Fruit fly (Drosophila melanogaster) whole organism, adult: ENCODE results near the gene Drsl5.
A peak's percentile ranks its signal among the peaks of the same experiment; 100 is the strongest.

Experiments used
- CG11617 ChIP-seq: fragments of 200-800 bp; sonication (Bioruptor generic); optimal IDR thresholded peaks from 2 replicates; lab custom pipeline; 2017; ENCODE audit warnings: mild to moderate bottlenecking, missing biosample characterization, missing genetic modification reagents, missing genetic modification characterization
- CG12768 ChIP-seq: fragments of 200-800 bp; sonication (Bioruptor generic); optimal IDR thresholded peaks from 2 replicates; lab custom pipeline; 2017; ENCODE audit warnings: missing biosample characterization, missing genetic modification characterization, mild to moderate bottlenecking, moderate library complexity, missing genetic modification reagents
- CG14711 ChIP-seq: fragments of 200-800 bp; sonication (Bioruptor generic); optimal IDR thresholded peaks from 2 replicates; lab custom pipeline; 2018; ENCODE audit warnings: missing biosample characterization, mild to moderate bottlenecking, missing genetic modification characterization, moderate library complexity
- CG1620 ChIP-seq: fragments of 200-800 bp; sonication (Bioruptor generic); optimal IDR thresholded peaks from 2 replicates; lab custom pipeline; 2016; ENCODE audit warnings: missing biosample characterization, missing genetic modification characterization
- CG33017 ChIP-seq: fragments of 200-800 bp; sonication (Bioruptor generic); optimal IDR thresholded peaks from 2 replicates; lab custom pipeline; 2018; ENCODE audit warnings: missing biosample characterization, mild to moderate bottlenecking, missing genetic modification characterization, moderate library complexity
- CG5204 ChIP-seq: fragments of 200-800 bp; sonication (Bioruptor generic); optimal IDR thresholded peaks from 2 replicates; lab custom pipeline; 2016; ENCODE audit warnings: missing biosample characterization, missing genetic modification characterization
- CG7045 ChIP-seq: fragments of 200-800 bp; sonication (Bioruptor generic); optimal IDR thresholded peaks from 2 replicates; lab custom pipeline; 2017; ENCODE audit warnings: missing biosample characterization, mild to moderate bottlenecking, missing genetic modification characterization
- CG7101 ChIP-seq: fragments of 200-800 bp; sonication (Bioruptor generic); optimal IDR thresholded peaks from 2 replicates; lab custom pipeline; 2018; ENCODE audit warnings: missing biosample characterization, mild to moderate bottlenecking, missing genetic modification characterization, moderate library complexity
- Clk ChIP-seq: fragments of 200-800 bp; sonication (Bioruptor generic); optimal IDR thresholded peaks from 2 replicates; lab custom pipeline; 2017; ENCODE audit warnings: missing biosample characterization, missing genetic modification characterization
- Crg-1 ChIP-seq: fragments of 200-800 bp; sonication (Bioruptor generic); optimal IDR thresholded peaks from 2 replicates; lab custom pipeline; 2016; ENCODE audit warnings: missing biosample characterization, missing genetic modification characterization
- Hr96 ChIP-seq: fragments of 200-800 bp; sonication (Bioruptor generic); optimal IDR thresholded peaks from 2 replicates; lab custom pipeline; 2016; ENCODE audit warnings: missing biosample characterization, missing genetic modification characterization
- Mnt ChIP-seq: fragments of 200-800 bp; sonication (Bioruptor generic); optimal IDR thresholded peaks from 2 replicates; lab custom pipeline; 2016; ENCODE audit warnings: missing biosample characterization, mild to moderate bottlenecking, missing genetic modification characterization
- bab1 ChIP-seq: fragments of 200-800 bp; sonication (Bioruptor generic); optimal IDR thresholded peaks from 3 replicates; lab custom pipeline; 2019; ENCODE audit warnings: missing biosample characterization, mild to moderate bottlenecking, missing genetic modification characterization, moderate library complexity
- cic ChIP-seq: fragments of 200-800 bp; sonication (Bioruptor generic); optimal IDR thresholded peaks from 2 replicates; lab custom pipeline; 2017; ENCODE audit warnings: missing biosample characterization, mild to moderate bottlenecking, missing genetic modification characterization, moderate library complexity
- cnc ChIP-seq, 2 experiments: fragments of >200 bp; optimal IDR thresholded peaks; 2 replicates each; lab custom pipeline; 2017
- kay ChIP-seq: fragments of 200-800 bp; sonication (Bioruptor generic); peaks from one replicate; lab custom pipeline; 2016; ENCODE audit warnings: missing biosample characterization, missing genetic modification characterization, borderline replicate concordance
- ovo ChIP-seq: fragments of 200-800 bp; sonication (Bioruptor generic); optimal IDR thresholded peaks from 2 replicates; lab custom pipeline; 2016; ENCODE audit warnings: missing biosample characterization, missing genetic modification characterization
- pad ChIP-seq: fragments of 200-800 bp; sonication (Bioruptor generic); optimal IDR thresholded peaks from 3 replicates; lab custom pipeline; 2017; ENCODE audit warnings: missing biosample characterization, missing genetic modification characterization, mild to moderate bottlenecking, moderate library complexity, missing genetic modification reagents
- tj ChIP-seq: fragments of 200-800 bp; sonication (Bioruptor generic); optimal IDR thresholded peaks from 3 replicates; lab custom pipeline; 2017; ENCODE audit warnings: missing biosample characterization, mild to moderate bottlenecking, missing genetic modification characterization, moderate library complexity
- toe ChIP-seq: fragments of 200-800 bp; sonication (Bioruptor generic); optimal IDR thresholded peaks from 2 replicates; lab custom pipeline; 2016; ENCODE audit warnings: missing biosample characterization, missing genetic modification characterization

The Drsl5 gene

DNA sequence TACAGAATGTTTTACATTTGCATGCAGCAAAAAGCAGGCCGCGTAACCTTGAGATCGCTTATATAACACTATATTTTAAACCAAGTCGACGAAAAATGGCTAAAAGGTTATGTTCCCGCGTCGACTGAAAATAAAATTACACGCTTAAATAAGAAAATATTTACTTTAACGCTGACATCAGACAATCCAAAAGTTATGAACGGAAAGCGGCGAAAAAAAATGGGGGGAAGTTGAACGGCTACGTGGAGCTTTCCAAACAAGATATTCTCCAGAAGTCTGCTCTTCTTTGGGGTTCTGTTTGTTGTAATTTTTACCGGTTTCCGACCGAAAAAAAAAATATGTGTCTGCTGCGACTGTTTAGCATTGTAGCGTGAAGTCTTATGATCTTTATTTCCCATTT is 27.9 kb downstream of the Drsl5 start:
- TF ChIP-seq pad (GFP tag; lab: Kevin White, UChicago) (no peak), tj (peak; percentile 80)

DNA sequence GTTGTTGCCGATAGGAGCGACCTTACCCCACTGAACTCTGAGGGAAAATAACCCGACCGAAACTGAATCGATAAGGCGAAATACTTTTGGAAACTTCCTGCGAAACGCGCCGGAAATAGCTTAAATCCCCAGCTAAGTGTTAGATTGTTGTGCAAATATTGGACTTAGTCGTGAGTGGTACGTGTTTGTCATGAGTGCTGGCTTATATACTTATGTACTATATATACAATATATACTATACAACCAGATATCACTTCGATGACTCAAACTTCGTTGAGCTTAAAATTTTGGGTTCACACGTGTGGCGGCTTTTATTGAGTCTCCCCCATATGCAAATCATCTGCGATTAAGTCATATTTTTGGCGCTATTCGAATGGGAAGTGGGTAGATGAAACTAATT is 29.7 kb downstream of the Drsl5 start:
- TF ChIP-seq Crg-1 (GFP tag; lab: Kevin White, UChicago) (no peak), cic (GFP tag; lab: Kevin White, UChicago) (no peak), kay (no peak), CG7045 (GFP tag; lab: Kevin White, UChicago) (no peak), cnc (optimal IDR thresholded peaks at IDR 0.05; lab: Kevin White, UChicago) (no peak), ovo (GFP tag; lab: Kevin White, UChicago) (no peak), Mnt (GFP tag; lab: Kevin White, UChicago) (no peak), pad (GFP tag; lab: Kevin White, UChicago) (no peak), Hr96 (no peak), CG12768 (no peak), tj (no peak), CG5204 (GFP tag; lab: Kevin White, UChicago) (no peak), CG7101 (tag; lab: Kevin White, UChicago) (no peak), CG11617 (GFP tag; lab: Kevin White, UChicago) (no peak), CG33017 (tag; lab: Kevin White, UChicago) (no peak), CG14711 (tag; lab: Kevin White, UChicago) (no peak), toe (no peak), CG1620 (GFP tag; lab: Kevin White, UChicago) (no peak), Clk (no peak)

DNA sequence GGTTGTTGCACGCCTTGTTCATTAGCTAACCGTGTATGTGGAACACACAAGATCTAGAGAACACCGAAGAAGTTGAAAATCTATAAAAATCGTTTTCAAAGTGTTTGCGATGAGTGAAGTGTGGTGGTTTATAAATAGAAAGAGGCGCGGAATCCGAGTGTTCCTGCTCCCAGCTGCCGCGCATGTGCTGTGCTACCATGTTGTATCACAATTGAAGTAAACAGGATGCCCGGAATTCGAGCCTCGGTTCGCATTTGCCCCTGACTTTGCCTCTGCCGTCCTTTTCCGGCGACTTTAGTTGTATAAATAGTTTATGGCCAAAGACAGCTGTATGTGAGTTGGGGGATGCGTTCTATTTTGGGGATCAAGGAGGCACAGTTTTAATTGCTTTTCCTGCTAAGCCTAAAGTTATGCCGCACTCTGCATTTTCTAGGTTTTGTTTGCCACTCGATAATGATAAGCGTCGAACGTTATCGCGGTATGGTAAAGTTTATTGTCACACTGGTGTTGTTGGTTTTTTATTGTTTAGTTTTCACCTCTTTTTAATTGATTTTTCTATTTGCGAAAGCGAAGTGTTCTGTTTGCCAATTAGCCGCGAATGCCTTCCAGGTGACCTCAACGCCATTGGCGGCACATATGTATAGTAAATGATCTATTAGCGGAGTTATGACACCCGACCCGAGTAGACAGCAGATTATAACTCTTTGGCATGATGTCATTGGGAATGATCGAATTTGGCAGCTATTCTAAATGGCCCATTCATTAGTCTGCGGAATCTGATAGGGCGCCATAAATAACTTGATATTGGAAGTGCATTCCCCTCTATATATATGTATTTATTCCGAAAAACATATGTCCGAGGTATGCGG is 32.6 kb downstream of the Drsl5 start:
- TF ChIP-seq CG33017 (tag; lab: Kevin White, UChicago) = peak; percentile 24
- TF ChIP-seq CG12768 = peak; percentile 13
- peak; percentile 1 for TF ChIP-seq CG7045 (GFP tag; lab: Kevin White, UChicago)
- TF ChIP-seq CG11617 (GFP tag; lab: Kevin White, UChicago) = peak; percentile 13
- no peak for TF ChIP-seq CG5204 (GFP tag; lab: Kevin White, UChicago)
- peak; percentile 54 for TF ChIP-seq cic (GFP tag; lab: Kevin White, UChicago)

DNA sequence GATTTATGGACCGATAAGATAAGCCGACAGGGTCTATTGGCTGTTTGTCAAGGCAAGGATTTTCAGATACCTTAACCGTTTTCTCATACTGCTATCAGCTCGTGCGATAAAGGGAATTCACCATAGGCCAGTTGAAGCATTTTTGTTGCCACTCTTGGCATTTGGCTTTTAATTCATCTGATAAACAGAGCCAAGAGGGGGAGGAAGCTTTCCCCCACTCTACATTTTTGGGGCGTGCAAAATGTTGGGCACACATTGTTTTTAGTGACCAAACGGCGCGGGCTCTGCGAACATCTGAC is 33.2 kb downstream of the Drsl5 start:
- TF ChIP-seq tj (no peak), cic (GFP tag; lab: Kevin White, UChicago) (no peak), Hr96 (no peak), CG11617 (GFP tag; lab: Kevin White, UChicago) (no peak), bab1 (GFP tag; lab: Kevin White, UChicago) (no peak), CG5204 (GFP tag; lab: Kevin White, UChicago) (no peak), kay (no peak), cnc (optimal IDR thresholded peaks at IDR 0.05; lab: Kevin White, UChicago) (no peak), Clk (no peak), CG12768 (no peak), CG7045 (GFP tag; lab: Kevin White, UChicago) (no peak), CG33017 (tag; lab: Kevin White, UChicago) (no peak), ovo (GFP tag; lab: Kevin White, UChicago) (no peak), CG7101 (tag; lab: Kevin White, UChicago) (no peak), Mnt (GFP tag; lab: Kevin White, UChicago) (no peak), toe (no peak), pad (GFP tag; lab: Kevin White, UChicago) (no peak), CG14711 (tag; lab: Kevin White, UChicago) (no peak), Crg-1 (GFP tag; lab: Kevin White, UChicago) (no peak)

DNA sequence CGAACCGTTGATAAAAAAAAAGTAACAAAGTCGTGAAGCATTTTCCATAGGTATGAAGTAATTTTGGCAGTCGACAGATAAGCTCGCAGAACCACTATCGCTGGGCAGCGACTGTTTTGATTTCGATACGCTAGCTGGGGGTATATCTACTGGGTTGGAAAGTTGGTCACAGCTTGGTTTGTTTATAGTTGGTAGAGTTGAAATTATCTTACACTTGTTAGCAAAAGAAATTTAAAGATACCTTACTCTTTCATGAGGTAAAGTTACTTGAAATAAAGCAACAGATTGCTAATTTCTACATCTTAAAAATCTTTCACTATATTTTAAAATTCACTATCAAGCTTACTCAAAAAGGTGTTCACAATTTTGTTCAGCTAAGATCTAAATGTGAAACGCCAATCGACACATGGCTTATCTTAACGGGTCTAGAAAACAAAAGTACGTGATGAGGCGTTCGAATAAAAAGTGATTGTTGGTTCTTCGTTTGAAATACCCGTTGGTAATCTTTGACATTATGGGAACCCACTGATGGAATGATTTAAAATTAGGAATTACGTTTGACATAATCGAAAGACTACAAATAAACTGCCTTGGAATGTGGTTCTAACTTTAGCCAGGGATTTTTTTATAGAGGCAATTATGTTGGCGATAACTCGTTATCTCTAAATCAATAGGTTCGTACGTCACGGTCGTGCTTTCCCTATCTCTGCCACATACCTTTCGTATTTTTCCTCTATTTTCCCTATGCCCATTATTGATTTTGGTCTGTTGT is 34.2 kb downstream of the Drsl5 start:
- TF ChIP-seq CG1620 (GFP tag; lab: Kevin White, UChicago) = no peak
- TF ChIP-seq CG14711 (tag; lab: Kevin White, UChicago) = no peak
- peak; percentile 3 for TF ChIP-seq bab1 (GFP tag; lab: Kevin White, UChicago)

DNA sequence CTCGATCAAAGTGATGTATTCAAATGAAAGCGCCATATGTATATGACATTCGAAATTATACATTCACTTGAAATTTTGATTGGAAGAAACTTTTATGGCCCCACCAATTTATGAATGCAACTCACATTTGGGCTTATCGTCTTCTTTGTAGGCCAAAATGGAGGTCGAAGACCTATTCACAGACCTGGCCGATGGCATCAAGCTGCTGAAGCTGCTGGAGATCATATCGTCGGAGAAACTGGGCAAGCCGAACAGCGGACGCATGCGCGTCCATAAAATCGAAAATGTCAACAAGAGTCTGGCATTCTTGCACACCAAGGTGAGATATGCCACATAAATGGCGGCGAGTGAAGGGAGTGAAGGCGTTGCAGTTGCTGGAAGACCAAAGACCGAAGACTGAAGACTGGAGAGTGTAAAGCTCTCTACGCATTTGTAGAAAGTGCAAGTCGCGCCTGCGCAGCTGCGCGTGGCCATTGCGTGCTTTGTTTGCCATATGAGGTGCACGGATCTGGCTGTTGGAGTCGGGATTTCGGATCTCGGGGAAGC is 35.3 kb downstream of the Drsl5 start:
- TF ChIP-seq bab1 (GFP tag; lab: Kevin White, UChicago) (no peak), kay (no peak), Hr96 (no peak), CG7045 (GFP tag; lab: Kevin White, UChicago) (no peak)

DNA sequence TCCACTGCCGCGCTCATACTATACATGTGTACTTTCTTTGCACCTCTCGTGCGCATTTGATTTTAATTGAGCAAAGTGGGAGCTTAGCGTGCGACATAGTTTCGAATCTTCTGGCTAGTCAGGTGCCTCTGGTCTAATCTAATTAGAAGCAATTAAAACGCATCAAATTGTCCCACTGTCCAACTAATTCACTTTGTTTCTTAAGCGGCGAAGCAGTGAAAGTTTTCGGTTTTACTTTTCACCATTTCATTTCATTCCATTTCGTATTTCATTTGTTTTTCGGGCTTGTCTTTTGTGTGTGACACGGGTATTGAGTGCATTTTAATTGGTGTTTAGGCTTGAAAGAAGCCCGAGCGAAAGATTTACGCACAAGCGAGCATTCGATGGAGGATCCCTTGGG is 35.9 kb downstream of the Drsl5 start:
- no peak for TF ChIP-seq cnc (optimal IDR thresholded peaks at IDR 0.05; lab: Kevin White, UChicago)
